Fruit fly (Drosophila melanogaster) whole organism, embryonic: ENCODE measurements around the gene CG7065.
A peak's percentile ranks its signal among the peaks of the same experiment; 100 is the strongest.

Source experiments
- Atf6 ChIP-seq: fragments of 200-800 bp; sonication (Bioruptor generic); IDR thresholded peaks from 2 replicates; pipeline ENCODE4 v1.3.6; 2022; ENCODE audit warnings: missing biosample characterization, missing genetic modification characterization
- Awh ChIP-seq: fragments of 200-800 bp; sonication (Bioruptor generic); IDR thresholded peaks from 2 replicates; pipeline ENCODE4, ENCODE4 v1.3.6; 2022; ENCODE audit warnings: missing biosample characterization, missing genetic modification characterization
- Bgb ChIP-seq: fragments of 200-800 bp; sonication (Bioruptor generic); IDR thresholded peaks from 2 replicates; pipeline ENCODE4 v1.3.6; 2022; ENCODE audit warnings: missing biosample characterization, missing genetic modification characterization; ENCODE audit not compliant: partially characterized antibody
- CG1024 ChIP-seq: fragments of 200-800 bp; sonication (Bioruptor generic); IDR thresholded peaks from 2 replicates; pipeline ENCODE4 v1.3.6; 2022; ENCODE audit warnings: missing biosample characterization, missing genetic modification characterization
- CG10267 ChIP-seq: fragments of 200-800 bp; sonication (Bioruptor generic); optimal IDR thresholded peaks from 2 replicates; lab custom pipeline; 2018; ENCODE audit warnings: missing biosample characterization, mild to moderate bottlenecking, missing genetic modification characterization, moderate library complexity
- CG15601 ChIP-seq: fragments of 200-800 bp; sonication (Bioruptor generic); optimal IDR thresholded peaks from 3 replicates; lab custom pipeline; 2019; ENCODE audit warnings: missing biosample characterization, mild to moderate bottlenecking, missing genetic modification characterization, moderate library complexity
- CG17912 ChIP-seq: fragments of 200-800 bp; sonication (Bioruptor generic); optimal IDR thresholded peaks from 2 replicates; lab custom pipeline; 2018; ENCODE audit warnings: missing biosample characterization, mild to moderate bottlenecking, missing genetic modification characterization
- CG1832 ChIP-seq: fragments of 200-800 bp; sonication (Bioruptor generic); optimal IDR thresholded peaks from 2 replicates; lab custom pipeline; 2017; ENCODE audit warnings: missing biosample characterization, mild to moderate bottlenecking, missing genetic modification characterization, inconsistent platforms
- CG2120 ChIP-seq: fragments of 200-800 bp; sonication (Bioruptor generic); optimal IDR thresholded peaks from 3 replicates; lab custom pipeline; 2016; ENCODE audit warnings: missing biosample characterization, missing genetic modification characterization
- CG31388 ChIP-seq: fragments of 200-800 bp; sonication (Bioruptor generic); optimal IDR thresholded peaks from 2 replicates; lab custom pipeline; 2016; ENCODE audit warnings: missing biosample characterization, missing genetic modification characterization
- CG32767 ChIP-seq: fragments of 200-800 bp; sonication (Bioruptor generic); IDR thresholded peaks from 2 replicates; pipeline ENCODE4 v1.3.6; 2022; ENCODE audit warnings: missing biosample characterization, missing genetic modification characterization
- CG33557 ChIP-seq: fragments of 200-800 bp; sonication (Bioruptor generic); optimal IDR thresholded peaks from 2 replicates; lab custom pipeline; 2019; ENCODE audit warnings: missing biosample characterization, mild to moderate bottlenecking, missing genetic modification characterization, moderate library complexity
- CG4328 ChIP-seq: fragments of 200-800 bp; sonication (Bioruptor generic); optimal IDR thresholded peaks from 3 replicates; lab custom pipeline; 2017; ENCODE audit warnings: missing biosample characterization, missing genetic modification reagents, missing genetic modification characterization
- CG4360 ChIP-seq: fragments of 200-800 bp; sonication (Bioruptor generic); IDR thresholded peaks from 2 replicates; pipeline ENCODE4 v1.3.6; 2022; ENCODE audit warnings: missing biosample characterization, missing genetic modification characterization
- CG4617 ChIP-seq: fragments of 200-800 bp; sonication (Bioruptor generic); optimal IDR thresholded peaks from 3 replicates; lab custom pipeline; 2016; ENCODE audit warnings: missing biosample characterization, missing genetic modification characterization, borderline replicate concordance
- CG8290 ChIP-seq, 3 experiments: fragments of 200-800 bp; sonication (Bioruptor generic); optimal IDR thresholded peaks; 2 replicates each; lab custom pipeline; 2016 to 2019; ENCODE audit warnings: missing biosample characterization in 3 of 3, missing genetic modification characterization in 3 of 3, mild to moderate bottlenecking in 2 of 3, moderate library complexity in 1 of 3
- CG8359 ChIP-seq: fragments of 200-800 bp; sonication (Bioruptor generic); optimal IDR thresholded peaks from 2 replicates; lab custom pipeline; 2017; ENCODE audit warnings: missing biosample characterization, mild to moderate bottlenecking, missing genetic modification characterization, borderline replicate concordance
- CG8388 ChIP-seq: fragments of 200-800 bp; sonication (Bioruptor generic); optimal IDR thresholded peaks from 2 replicates; lab custom pipeline; 2019; ENCODE audit warnings: missing biosample characterization, mild to moderate bottlenecking, missing genetic modification characterization, moderate library complexity
- CG9817 ChIP-seq: fragments of 200-800 bp; sonication (Bioruptor generic); optimal IDR thresholded peaks from 2 replicates; lab custom pipeline; 2018; ENCODE audit warnings: missing biosample characterization, mild to moderate bottlenecking, missing genetic modification characterization, moderate library complexity
- D ChIP-seq, 2 experiments: fragments of 200-800 bp in 1 of 2; fragments of >200 bp in 1 of 2; sonication (Bioruptor generic) in 1 of 2; optimal IDR thresholded peaks; 2 replicates in 1 of 2; 3 replicates in 1 of 2; lab custom pipeline; 2017; ENCODE audit warnings: mild to moderate bottlenecking in 1 of 2, missing biosample characterization in 1 of 2, missing genetic modification characterization in 1 of 2, missing genetic modification reagents in 1 of 2
- Dbx ChIP-seq: fragments of 200-800 bp; sonication (Bioruptor generic); IDR thresholded peaks from 3 replicates; pipeline ENCODE4 v1.3.6; 2022; ENCODE audit warnings: missing biosample characterization, missing genetic modification characterization
- Ets97D ChIP-seq: fragments of 200-800 bp; sonication (Bioruptor generic); optimal IDR thresholded peaks from 3 replicates; lab custom pipeline; 2016; ENCODE audit warnings: missing biosample characterization, missing genetic modification characterization
- HLH3B ChIP-seq: fragments of 200-800 bp; sonication (Bioruptor generic); IDR thresholded peaks from 2 replicates; pipeline ENCODE4 v1.3.6; 2022; ENCODE audit warnings: missing biosample characterization, missing genetic modification characterization
- HLH54F ChIP-seq: fragments of 200-800 bp; sonication (Bioruptor generic); optimal IDR thresholded peaks from 3 replicates; lab custom pipeline; 2016; ENCODE audit warnings: missing biosample characterization, missing genetic modification characterization
- Nf-YB ChIP-seq: fragments of 200-800 bp; sonication (Bioruptor generic); optimal IDR thresholded peaks from 3 replicates; lab custom pipeline; 2019; ENCODE audit warnings: missing biosample characterization, mild to moderate bottlenecking, missing genetic modification characterization, moderate library complexity
- Oli ChIP-seq: fragments of 200-800 bp; sonication (Bioruptor generic); optimal IDR thresholded peaks from 2 replicates; lab custom pipeline; 2018; ENCODE audit warnings: missing biosample characterization, mild to moderate bottlenecking, missing genetic modification characterization, moderate library complexity
- PHDP ChIP-seq: fragments of 200-800 bp; sonication (Bioruptor generic); optimal IDR thresholded peaks from 3 replicates; lab custom pipeline; 2018; ENCODE audit warnings: missing biosample characterization, mild to moderate bottlenecking, missing genetic modification characterization, moderate library complexity
- Ssrp ChIP-seq: fragments of 200-800 bp; sonication (Bioruptor generic); optimal IDR thresholded peaks from 2 replicates; lab custom pipeline; 2018; ENCODE audit warnings: missing biosample characterization, mild to moderate bottlenecking, missing genetic modification characterization, moderate library complexity
- ase ChIP-seq: fragments of 200-800 bp; sonication (Bioruptor generic); IDR thresholded peaks from 3 replicates; pipeline ENCODE4 v1.3.6; 2022; ENCODE audit warnings: missing biosample characterization, missing genetic modification characterization
- cg ChIP-seq: fragments of 200-800 bp; sonication (Bioruptor generic); optimal IDR thresholded peaks from 3 replicates; lab custom pipeline; 2019; ENCODE audit warnings: missing biosample characterization, mild to moderate bottlenecking, missing genetic modification characterization, moderate library complexity
- chn ChIP-seq: fragments of 200-800 bp; sonication (Bioruptor generic); optimal IDR thresholded peaks from 2 replicates; lab custom pipeline; 2016; ENCODE audit warnings: missing biosample characterization, missing genetic modification characterization
- dpn ChIP-seq, 2 experiments: fragments of 200-800 bp; sonication (Bioruptor generic); optimal IDR thresholded peaks; 3 replicates each; lab custom pipeline; 2016; ENCODE audit warnings: missing biosample characterization in 2 of 2, missing genetic modification characterization in 2 of 2
- gce ChIP-seq: fragments of 200-800 bp; sonication (Bioruptor generic); IDR thresholded peaks from 3 replicates; pipeline ENCODE4 v1.3.6; 2022; ENCODE audit warnings: missing biosample characterization, missing genetic modification characterization
- gsb ChIP-seq: fragments of 200-800 bp; sonication (Bioruptor generic); IDR thresholded peaks from 2 replicates; pipeline ENCODE4 v1.3.6; 2022; ENCODE audit warnings: missing biosample characterization, missing genetic modification characterization
- gsb-n ChIP-seq: fragments of 200-800 bp; sonication (Bioruptor generic); optimal IDR thresholded peaks from 3 replicates; lab custom pipeline; 2018; ENCODE audit warnings: missing biosample characterization, mild to moderate bottlenecking, missing genetic modification characterization
- oc ChIP-seq: fragments of 200-800 bp; sonication (Bioruptor generic); optimal IDR thresholded peaks from 2 replicates; lab custom pipeline; 2018; ENCODE audit warnings: missing biosample characterization, mild to moderate bottlenecking, missing genetic modification characterization, moderate library complexity
- peb ChIP-seq: fragments of 200-800 bp; sonication (Bioruptor generic); IDR thresholded peaks from 2 replicates; pipeline ENCODE4 v1.3.6; 2022; ENCODE audit warnings: missing biosample characterization, missing genetic modification characterization
- ranshi ChIP-seq: fragments of 200-800 bp; sonication (Bioruptor generic); IDR thresholded peaks from 2 replicates; pipeline ENCODE4 v1.3.6; 2022; ENCODE audit warnings: missing biosample characterization, missing genetic modification characterization
- rib ChIP-seq: fragments of 200-800 bp; sonication (Bioruptor generic); IDR thresholded peaks from 2 replicates; pipeline ENCODE4 v1.3.6; 2022; ENCODE audit warnings: missing biosample characterization, missing genetic modification characterization
- ro ChIP-seq: fragments of 200-800 bp; sonication (Bioruptor generic); IDR thresholded peaks from 2 replicates; pipeline ENCODE4 v1.3.6; 2022; ENCODE audit warnings: missing biosample characterization, missing genetic modification characterization
- row ChIP-seq: fragments of 200-800 bp; sonication (Bioruptor generic); IDR thresholded peaks from 3 replicates; pipeline ENCODE4 v1.3.6; 2022; ENCODE audit warnings: missing biosample characterization, missing genetic modification characterization
- sug ChIP-seq: fragments of 200-800 bp; optimal IDR thresholded peaks from 2 replicates; lab custom pipeline; 2019; ENCODE audit warnings: missing biosample characterization, mild to moderate bottlenecking, missing genetic modification characterization, moderate library complexity
- tin ChIP-seq: fragments of 200-800 bp; sonication (Bioruptor generic); optimal IDR thresholded peaks from 3 replicates; lab custom pipeline; 2016; ENCODE audit warnings: missing biosample characterization, missing genetic modification characterization
- trh ChIP-seq: fragments of 200-800 bp; sonication (Bioruptor generic); optimal IDR thresholded peaks from 2 replicates; lab custom pipeline; 2016; ENCODE audit warnings: missing biosample characterization, missing genetic modification characterization
- vfl ChIP-seq: fragments of 200-800 bp; sonication (Bioruptor generic); optimal IDR thresholded peaks from 2 replicates; lab custom pipeline; 2016; ENCODE audit warnings: missing biosample characterization, missing genetic modification characterization
- wek ChIP-seq: fragments of 200-800 bp; sonication (Bioruptor generic); optimal IDR thresholded peaks from 3 replicates; lab custom pipeline; 2018; ENCODE audit warnings: missing biosample characterization, mild to moderate bottlenecking, missing genetic modification characterization, moderate library complexity
- zfh1 ChIP-seq: fragments of 200-800 bp; sonication (Bioruptor generic); IDR thresholded peaks from 3 replicates; pipeline ENCODE4 v1.3.6; 2022; ENCODE audit warnings: missing biosample characterization, missing genetic modification characterization
- zfh2 ChIP-seq: fragments of 200-800 bp; sonication (Bioruptor generic); optimal IDR thresholded peaks from 2 replicates; lab custom pipeline; 2016; ENCODE audit warnings: missing biosample characterization, missing genetic modification characterization

Gene CG7065

dm6 chrX:9120828-9121754 is 21.2 kb upstream of the CG7065 start (continued):
- peak; percentile 50 for TF ChIP-seq CG10267 (tag; lab: Kevin White, UChicago)
- no peak for TF ChIP-seq CG9817 (tag; lab: Kevin White, UChicago)
- no peak for TF ChIP-seq ase
- TF ChIP-seq Bgb: 0 out of 2 replicates have a peak, but pooled peaks have one; percentile 9
- TF ChIP-seq chn (GFP tag; lab: Kevin White, UChicago): no peak
- TF ChIP-seq CG4328 (GFP tag; lab: Kevin White, UChicago): no peak
- no peak for TF ChIP-seq oc (tag; lab: Kevin White, UChicago)
- TF ChIP-seq CG17912 (GFP tag; lab: Kevin White, UChicago): no peak
- peak; percentile 24 for TF ChIP-seq tin
- TF ChIP-seq sug (tag; lab: Kevin White, UChicago): no peak
- TF ChIP-seq Ssrp: peak; percentile 23
- TF ChIP-seq dpn (GFP tag; optimal IDR thresholded peaks at IDR 0.05; lab: Kevin White, UChicago): peak; percentile 24 to 32
- no peak for TF ChIP-seq ro (GFP tag; lab: Robert Waterston, UW)
- TF ChIP-seq CG8388: peak; percentile 23
- TF ChIP-seq gce (GFP tag; lab: Robert Waterston, UW): no peak
- no peak for TF ChIP-seq CG32767 (GFP tag; lab: Robert Waterston, UW)
- TF ChIP-seq HLH3B: peak; percentile 20; the same call in 1 of the 2 replicates
- TF ChIP-seq CG2120 (GFP tag; lab: Kevin White, UChicago): peak; percentile 68
- no peak for TF ChIP-seq CG15601 (tag; lab: Kevin White, UChicago)
- TF ChIP-seq trh: no peak
- no peak for TF ChIP-seq HLH54F (GFP tag; lab: Kevin White, UChicago)
- peak; percentile 7 for TF ChIP-seq vfl (GFP tag; lab: Kevin White, UChicago)
- TF ChIP-seq CG31388 (GFP tag; lab: Kevin White, UChicago): no peak
- peak; percentile 37; the same call in 1 of the 2 replicates for TF ChIP-seq Atf6 (GFP tag; lab: Robert Waterston, UW)
- TF ChIP-seq CG8359: peak; percentile 18
- peak; percentile 57 for TF ChIP-seq row (GFP tag; lab: Robert Waterston, UW)
- peak; percentile 22 for TF ChIP-seq cg (GFP tag; lab: Kevin White, UChicago)
- TF ChIP-seq zfh1 (GFP tag; lab: Robert Waterston, UW): 0 out of 3 replicates have a peak, but pooled peaks have one; percentile 6
- no peak for TF ChIP-seq gsb (GFP tag; lab: Robert Waterston, UW)
- no peak for TF ChIP-seq rib
- TF ChIP-seq zfh2 (GFP tag; lab: Kevin White, UChicago): no peak
- no peak for TF ChIP-seq CG8290 (GFP tag; optimal IDR thresholded peaks at IDR 0.05; lab: Kevin White, UChicago)
- TF ChIP-seq CG8290 (tag; optimal IDR thresholded peaks at IDR 0.05; lab: Kevin White, UChicago): no peak
- no peak for TF ChIP-seq D (optimal IDR thresholded peaks at IDR 0.05; lab: Kevin White, UChicago)
- TF ChIP-seq D (GFP tag; optimal IDR thresholded peaks at IDR 0.05; lab: Kevin White, UChicago): peak; percentile 37
- no peak for TF ChIP-seq CG33557 (GFP tag; lab: Kevin White, UChicago)
- TF ChIP-seq ranshi: no peak
- peak; percentile 39; the same call in 1 of the 2 replicates for TF ChIP-seq CG1024 (GFP tag; lab: Robert Waterston, UW)
- TF ChIP-seq CG4360: no peak
- TF ChIP-seq Oli (tag; lab: Kevin White, UChicago): peak; percentile 53
- peak; percentile 63 for TF ChIP-seq PHDP (tag; lab: Kevin White, UChicago)
- no peak for TF ChIP-seq wek
- no peak for TF ChIP-seq gsb-n (tag; lab: Kevin White, UChicago)
- no peak for TF ChIP-seq CG4617
- no peak for TF ChIP-seq Dbx (GFP tag; lab: Robert Waterston, UW)
- no peak for TF ChIP-seq peb (GFP tag; lab: Robert Waterston, UW)
- TF ChIP-seq CG1832 (GFP tag; lab: Kevin White, UChicago): no peak
- TF ChIP-seq Ets97D (GFP tag; lab: Kevin White, UChicago): no peak
- no peak for TF ChIP-seq Awh
- no peak for TF ChIP-seq Nf-YB (GFP tag; lab: Kevin White, UChicago)
